Worm (Caenorhabditis elegans): Measurements from ENCODE around the gene gur-5.

Gene gur-5

ce11 chrII:5336035-5336376 lies 50.9 kb downstream of the gur-5 start:
- TF ChIP-seq sem-4 (tag; optimal IDR thresholded peaks at IDR 0.05), result peak; percentile 49
- no peak for TF ChIP-seq crh-2 (tag; optimal IDR thresholded peaks at IDR 0.05)
- peak; percentile 64 for TF ChIP-seq blmp-1 (tag; optimal IDR thresholded peaks at IDR 0.05; ENCODE audit: insufficient read depth)
- no peak for TF ChIP-seq mdl-1 (tag; optimal IDR thresholded peaks at IDR 0.05)
- TF ChIP-seq ZK546.5 (tag; optimal IDR thresholded peaks at IDR 0.05), result no peak
- peak; percentile 92 for TF ChIP-seq fos-1 (tag; optimal IDR thresholded peaks at IDR 0.05)
- peak; percentile 79 for TF ChIP-seq nhr-129 (tag; optimal IDR thresholded peaks at IDR 0.05)
- peak; percentile 16 for TF ChIP-seq ama-1 (optimal IDR thresholded peaks at IDR 0.05)
- TF ChIP-seq lin-11 (tag; optimal IDR thresholded peaks at IDR 0.05), result peak; percentile 77
- TF ChIP-seq F13H6.1 (tag; optimal IDR thresholded peaks at IDR 0.05), result peak; percentile 79
- TF ChIP-seq unc-55 (GFP tag; optimal IDR thresholded peaks at IDR 0.05), result peak; percentile 84
- no peak for TF ChIP-seq ztf-4 (tag; optimal IDR thresholded peaks at IDR 0.05)
- TF ChIP-seq sma-9 (GFP tag; optimal IDR thresholded peaks at IDR 0.05), result peak; percentile 73
- no peak for TF ChIP-seq sma-9 (tag; optimal IDR thresholded peaks at IDR 0.05)
- TF ChIP-seq sma-3 (GFP tag; optimal IDR thresholded peaks at IDR 0.05), result no peak
- TF ChIP-seq Y55F3AM.14 (GFP tag; optimal IDR thresholded peaks at IDR 0.05), result peak; percentile 19
- peak; percentile 42 for TF ChIP-seq mab-5 (tag; optimal IDR thresholded peaks at IDR 0.05)
- peak; percentile 1 for TF ChIP-seq nhr-6 (tag; optimal IDR thresholded peaks at IDR 0.05)
- peak; percentile 78 for TF ChIP-seq C34F6.9 (tag; optimal IDR thresholded peaks at IDR 0.05)
- peak; percentile 61 for TF ChIP-seq zag-1 (tag; optimal IDR thresholded peaks at IDR 0.05)
- TF ChIP-seq lsy-2 (tag; optimal IDR thresholded peaks at IDR 0.05), result peak in 1 of 2 experiments; percentile 60

ce11 chrII:5336660-5337494 lies 51.7 kb downstream of the gur-5 start:
- TF ChIP-seq nhr-21 (tag; optimal IDR thresholded peaks at IDR 0.05) (peak; percentile 66), sma-3 (GFP tag; optimal IDR thresholded peaks at IDR 0.05) (peak; percentile 75), snpc-4 (tag; optimal IDR thresholded peaks at IDR 0.05) (peak; percentile 36), unc-62 (GFP tag; optimal IDR thresholded peaks at IDR 0.05) (no peak), ZK546.5 (tag; optimal IDR thresholded peaks at IDR 0.05) (no peak), crh-2 (tag; optimal IDR thresholded peaks at IDR 0.05) (peak; percentile 69), F13H6.1 (tag; optimal IDR thresholded peaks at IDR 0.05) (peak; percentile 92), peb-1 (tag; optimal IDR thresholded peaks at IDR 0.05) (no peak), elt-1 (tag; optimal IDR thresholded peaks at IDR 0.05) (no peak), ceh-16 (tag; optimal IDR thresholded peaks at IDR 0.05) (no peak), sem-4 (tag; optimal IDR thresholded peaks at IDR 0.05) (peak; percentile 64), R02D3.7 (tag; optimal IDR thresholded peaks at IDR 0.05) (no peak), aly-2 (tag; optimal IDR thresholded peaks at IDR 0.05) (no peak), nhr-77 (tag; optimal IDR thresholded peaks at IDR 0.05) (no peak), mbf-1 (tag; optimal IDR thresholded peaks at IDR 0.05) (no peak), ztf-11 (tag; optimal IDR thresholded peaks at IDR 0.05) (peak; percentile 23), lin-39 (tag; optimal IDR thresholded peaks at IDR 0.05) (no peak), lsy-2 (tag; optimal IDR thresholded peaks at IDR 0.05) (peak; percentile 23 to 71), fos-1 (tag; optimal IDR thresholded peaks at IDR 0.05) (peak; percentile 100), nhr-10 (tag; optimal IDR thresholded peaks at IDR 0.05) (no peak), alr-1 (tag; optimal IDR thresholded peaks at IDR 0.05) (no peak), skn-1 (tag; optimal IDR thresholded peaks at IDR 0.05) (peak; percentile 1), egl-27 (tag; optimal IDR thresholded peaks at IDR 0.05) (peak; percentile 56), unc-55 (GFP tag; optimal IDR thresholded peaks at IDR 0.05) (peak; percentile 69), ztf-1 (GFP tag; conservative IDR thresholded peaks at IDR 0.05) (no peak), C34F6.9 (tag; optimal IDR thresholded peaks at IDR 0.05) (peak; percentile 72), nhr-25 (tag; optimal IDR thresholded peaks at IDR 0.05) (peak; percentile 80), ama-1 (optimal IDR thresholded peaks at IDR 0.05) (peak; percentile 22), zag-1 (tag; optimal IDR thresholded peaks at IDR 0.05) (no peak), nhr-12 (tag; optimal IDR thresholded peaks at IDR 0.05) (no peak), nhr-129 (tag; optimal IDR thresholded peaks at IDR 0.05) (peak; percentile 87), unc-39 (tag; optimal IDR thresholded peaks at IDR 0.05) (no peak), nhr-23 (tag; optimal IDR thresholded peaks at IDR 0.05) (no peak), nhr-237 (tag; optimal IDR thresholded peaks at IDR 0.05) (no peak), mdl-1 (tag; optimal IDR thresholded peaks at IDR 0.05) (peak in 1 of 2 experiments; percentile 42), elt-3 (tag; optimal IDR thresholded peaks at IDR 0.05) (no peak), blmp-1 (tag; optimal IDR thresholded peaks at IDR 0.05; ENCODE audit: insufficient read depth) (peak; percentile 81), mab-5 (tag; optimal IDR thresholded peaks at IDR 0.05) (no peak), Y55F3AM.14 (GFP tag; optimal IDR thresholded peaks at IDR 0.05) (peak; percentile 32), lin-11 (tag; optimal IDR thresholded peaks at IDR 0.05) (peak; percentile 17), dmd-4 (tag; optimal IDR thresholded peaks at IDR 0.05) (no peak), nhr-11 (tag; optimal IDR thresholded peaks at IDR 0.05) (no peak), ztf-4 (tag; optimal IDR thresholded peaks at IDR 0.05) (peak; percentile 81), sma-9 (GFP tag; optimal IDR thresholded peaks at IDR 0.05) (peak; percentile 75), sma-9 (tag; optimal IDR thresholded peaks at IDR 0.05) (no peak), lin-13 (GFP tag; optimal IDR thresholded peaks at IDR 0.05) (peak; percentile 10), nhr-6 (tag; optimal IDR thresholded peaks at IDR 0.05) (peak; percentile 52), ceh-82 (tag; optimal IDR thresholded peaks at IDR 0.05) (no peak)
